Fruit fly (Drosophila melanogaster) whole organism, pupa: Measurements from ENCODE around the gene Acbp3.

Experiments
- CG34367 ChIP-seq: fragments of 200-800 bp; sonication (Bioruptor generic); optimal IDR thresholded peaks from 2 replicates; lab custom pipeline; 2018; ENCODE audit warnings: missing biosample characterization, mild to moderate bottlenecking, missing genetic modification characterization
- CG9948 ChIP-seq: fragments of 200-800 bp; sonication (Bioruptor generic); optimal IDR thresholded peaks from 2 replicates; lab custom pipeline; 2018; ENCODE audit warnings: missing biosample characterization, mild to moderate bottlenecking, missing genetic modification characterization, moderate library complexity
- D1 ChIP-seq: fragments of 200-800 bp; sonication (Bioruptor generic); optimal IDR thresholded peaks from 2 replicates; lab custom pipeline; 2018; ENCODE audit warnings: missing biosample characterization, mild to moderate bottlenecking, missing genetic modification characterization, moderate library complexity
- fd96Ca ChIP-seq: fragments of 200-800 bp; sonication (Bioruptor generic); IDR thresholded peaks from 3 replicates; pipeline ENCODE4 v1.3.6; 2022; ENCODE audit warnings: missing biosample characterization, missing genetic modification characterization
- gl ChIP-seq: fragments of 200-800 bp; sonication (Bioruptor generic); optimal IDR thresholded peaks from 2 replicates; lab custom pipeline; 2018; ENCODE audit warnings: missing biosample characterization, mild to moderate bottlenecking, missing genetic modification characterization

dm6 chr3L:7105693-7106092 lies 25.0 kb upstream of the Acbp3 start:
- no peak for TF ChIP-seq D1 (tag; lab: Kevin White, UChicago)
- no peak for TF ChIP-seq gl (tag; lab: Kevin White, UChicago)
- TF ChIP-seq CG34367 (tag; lab: Kevin White, UChicago) = no peak
- no peak for TF ChIP-seq fd96Ca (GFP tag; lab: Robert Waterston, UW)
- TF ChIP-seq CG9948 (tag; lab: Kevin White, UChicago) = no peak
